Worm (Caenorhabditis elegans) whole organism, L3 larva: ENCODE measurements around the gene ztf-29.

Source experiments
- elt-3 ChIP-seq, 3 experiments: fragments of 150-350 bp in 1 of 3; sonication (generic microtip) in 2 of 3; optimal IDR thresholded peaks; 2 replicates in 2 of 3; 4 replicates in 1 of 3; lab custom pipeline; 2014 to 2017; ENCODE audit warnings: missing biosample characterization in 3 of 3, missing genetic modification characterization in 3 of 3
- nhr-43 ChIP-seq: sonication (generic microtip); optimal IDR thresholded peaks from 2 replicates; lab custom pipeline; 2016; ENCODE audit warnings: mild to moderate bottlenecking, missing genetic modification characterization, missing compliant biosample characterization; ENCODE audit not compliant: poor library complexity, severe bottlenecking
- pqm-1 ChIP-seq: fragments of 150-350 bp; optimal IDR thresholded peaks from 2 replicates; lab custom pipeline; 2017; ENCODE audit warnings: missing biosample characterization, missing genetic modification characterization, inconsistent platforms
- unc-62 ChIP-seq: fragments of 150-350 bp; sonication (generic microtip); optimal IDR thresholded peaks from 4 replicates; lab custom pipeline; 2014; ENCODE audit warnings: missing biosample characterization, missing genetic modification reagents, missing genetic modification characterization

ce11 chrIII:11582569-11582968 lies 21.6 kb downstream of the ztf-29 start:
- TF ChIP-seq elt-3 (tag; optimal IDR thresholded peaks at IDR 0.05; lab: Kevin White, UChicago) = no peak
- TF ChIP-seq nhr-43 (tag; lab: Kevin White, UChicago) = no peak
- no peak for TF ChIP-seq unc-62
- TF ChIP-seq pqm-1 (tag; lab: Kevin White, UChicago) = no peak
